Fruit fly (Drosophila melanogaster): ENCODE measurements around the gene CG42507.

CG42507 gene

DNA sequence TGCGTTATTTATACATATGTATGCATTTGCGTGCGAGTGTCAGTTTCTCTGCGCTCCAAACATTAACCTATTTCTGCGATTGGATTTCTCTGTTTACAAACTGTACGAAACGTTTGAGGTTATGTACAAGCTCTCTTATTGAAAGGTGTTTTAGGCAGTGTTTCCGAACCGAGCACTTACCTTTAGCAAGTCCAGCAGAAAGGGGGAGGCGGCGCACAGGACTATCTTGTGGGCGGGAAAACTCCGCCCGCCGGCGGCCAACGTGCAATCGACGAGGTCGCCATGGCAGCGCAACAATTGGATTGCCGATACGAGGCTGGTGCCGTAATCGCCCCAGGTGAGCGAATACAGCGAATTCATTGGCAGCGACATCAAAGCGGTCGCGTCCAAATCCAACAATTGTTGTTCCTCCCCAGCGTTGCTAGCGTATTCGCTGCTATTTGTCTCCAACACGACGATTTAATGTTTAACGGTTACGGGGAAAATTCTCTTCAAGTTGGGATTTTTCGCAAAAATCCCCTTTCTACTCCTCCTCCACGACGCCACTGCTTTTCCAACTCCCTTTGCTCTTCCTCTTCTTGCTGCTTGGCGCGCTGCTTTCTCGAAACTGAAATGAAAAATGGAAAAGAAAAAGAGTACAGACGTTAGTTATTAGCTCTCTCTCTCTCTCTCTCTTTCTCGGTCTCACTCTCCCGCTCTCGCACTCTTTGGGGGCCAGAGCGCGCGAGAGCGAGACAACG is 868 bp downstream of the CG42507 start (continued):
- no peak for TF ChIP-seq hkb (optimal IDR thresholded peaks at IDR 0.05)
- TF ChIP-seq hkb (GFP tag; IDR thresholded peaks at IDR 0.05), result peak; percentile 88
- peak; percentile 79 for TF ChIP-seq CG4360 (GFP tag; IDR thresholded peaks at IDR 0.05)
- peak; percentile 95 for TF ChIP-seq Atf6 (GFP tag; IDR thresholded peaks at IDR 0.05)
- TF ChIP-seq CG7839 (tag; optimal IDR thresholded peaks at IDR 0.05), result peak; percentile 90
- no peak for TF ChIP-seq Kr (GFP tag; optimal IDR thresholded peaks at IDR 0.05)
- TF ChIP-seq CG17361 (GFP tag; IDR thresholded peaks at IDR 0.05), result peak; percentile 80
- no peak for TF ChIP-seq fru (optimal IDR thresholded peaks at IDR 0.05)
- peak; percentile 83 for TF ChIP-seq CG16815 (GFP tag; optimal IDR thresholded peaks at IDR 0.05)
- peak; percentile 45 for TF ChIP-seq CG14710 (tag; optimal IDR thresholded peaks at IDR 0.05)
- TF ChIP-seq Bgb (GFP tag; IDR thresholded peaks at IDR 0.05; ENCODE audit: partially characterized antibody), result no peak; the same call in 1 of the 2 replicates
- TF ChIP-seq CG2712 (tag; optimal IDR thresholded peaks at IDR 0.05), result peak; percentile 80
- TF ChIP-seq Usf (GFP tag; optimal IDR thresholded peaks at IDR 0.05), result peak; percentile 84
- peak; percentile 57 for TF ChIP-seq bowl (GFP tag; IDR thresholded peaks at IDR 0.05)
- no peak for TF ChIP-seq sc (optimal IDR thresholded peaks at IDR 0.05)
- TF ChIP-seq sc (GFP tag; optimal IDR thresholded peaks at IDR 0.05), result peak; percentile 50
- no peak for TF ChIP-seq tll (GFP tag; optimal IDR thresholded peaks at IDR 0.05)
- peak; percentile 88 for TF ChIP-seq Fer3 (tag; optimal IDR thresholded peaks at IDR 0.05)
- peak; percentile 76 for TF ChIP-seq dm (GFP tag; optimal IDR thresholded peaks at IDR 0.05)
- TF ChIP-seq sens (GFP tag), result peak; percentile 98
- peak; percentile 81 for TF ChIP-seq fd96Cb (tag; optimal IDR thresholded peaks at IDR 0.05)
- peak; percentile 53 for TF ChIP-seq CG4707 (GFP tag; optimal IDR thresholded peaks at IDR 0.05)
- TF ChIP-seq gcm2 (GFP tag; optimal IDR thresholded peaks at IDR 0.05), result peak; percentile 74
- TF ChIP-seq Nf-YA (GFP tag; IDR thresholded peaks at IDR 0.05), result peak; percentile 84
- peak; percentile 69 for TF ChIP-seq kay (GFP tag; optimal IDR thresholded peaks at IDR 0.05)
- peak; percentile 83 for TF ChIP-seq fd3F (GFP tag; optimal IDR thresholded peaks at IDR 0.05)
- peak; percentile 85 for TF ChIP-seq Oaz (GFP tag; IDR thresholded peaks at IDR 0.05)
- TF ChIP-seq bigmax (GFP tag; optimal IDR thresholded peaks at IDR 0.05), result peak; percentile 97
- TF ChIP-seq CG3407 (GFP tag; optimal IDR thresholded peaks at IDR 0.05), result peak; percentile 79
- TF ChIP-seq slp2 (GFP tag; optimal IDR thresholded peaks at IDR 0.05), result peak; percentile 89
- TF ChIP-seq CG3163 (GFP tag; optimal IDR thresholded peaks at IDR 0.05), result peak; percentile 94
- peak; percentile 88 for TF ChIP-seq CG17359 (tag; optimal IDR thresholded peaks at IDR 0.05)
- TF ChIP-seq CG8089 (GFP tag; optimal IDR thresholded peaks at IDR 0.05), result peak; percentile 87
- TF ChIP-seq Nf-YB (GFP tag; optimal IDR thresholded peaks at IDR 0.05), result peak; percentile 62
- peak; percentile 82 for TF ChIP-seq CG6813 (GFP tag; optimal IDR thresholded peaks at IDR 0.05)
- TF ChIP-seq Blimp-1 (GFP tag; optimal IDR thresholded peaks at IDR 0.05), result peak; percentile 80
- TF ChIP-seq CG13424 (tag; optimal IDR thresholded peaks at IDR 0.05), result peak; percentile 87
- peak; percentile 55; the same call in 1 of the 2 replicates for TF ChIP-seq CG10959 (GFP tag; IDR thresholded peaks at IDR 0.05)
- peak; percentile 90 for TF ChIP-seq az2 (GFP tag; optimal IDR thresholded peaks at IDR 0.05)
- TF ChIP-seq CG9609 (GFP tag; optimal IDR thresholded peaks at IDR 0.05), result peak; percentile 95
- peak; percentile 91 for TF ChIP-seq Xbp1 (GFP tag; optimal IDR thresholded peaks at IDR 0.05)
- TF ChIP-seq lbe (GFP tag; optimal IDR thresholded peaks at IDR 0.05), result peak; percentile 66
- 0 out of 2 replicates have a peak, but pooled peaks have one; percentile 6 for TF ChIP-seq CG13287 (GFP tag; IDR thresholded peaks at IDR 0.05; ENCODE audit: partially characterized antibody)
- peak; percentile 83 for TF ChIP-seq Atf3 (GFP tag; optimal IDR thresholded peaks at IDR 0.05)
- TF ChIP-seq sisA (GFP tag; IDR thresholded peaks at IDR 0.05), result peak; percentile 93
- TF ChIP-seq CG1233 (GFP tag; optimal IDR thresholded peaks at IDR 0.05), result peak; percentile 80
- TF ChIP-seq CG8924 (tag; optimal IDR thresholded peaks at IDR 0.05), result peak; percentile 77
- TF ChIP-seq twi (tag; optimal IDR thresholded peaks at IDR 0.05), result peak; percentile 49
- peak; percentile 92 for TF ChIP-seq CG11247 (GFP tag; IDR thresholded peaks at IDR 0.05)
- TF ChIP-seq gcm (GFP tag; optimal IDR thresholded peaks at IDR 0.05), result peak; percentile 51
